Fruit fly (Drosophila melanogaster): ENCODE data around the gene Brd.
A peak's percentile ranks its signal among the peaks of the same experiment; 100 is the strongest.

The Brd gene

DNA sequence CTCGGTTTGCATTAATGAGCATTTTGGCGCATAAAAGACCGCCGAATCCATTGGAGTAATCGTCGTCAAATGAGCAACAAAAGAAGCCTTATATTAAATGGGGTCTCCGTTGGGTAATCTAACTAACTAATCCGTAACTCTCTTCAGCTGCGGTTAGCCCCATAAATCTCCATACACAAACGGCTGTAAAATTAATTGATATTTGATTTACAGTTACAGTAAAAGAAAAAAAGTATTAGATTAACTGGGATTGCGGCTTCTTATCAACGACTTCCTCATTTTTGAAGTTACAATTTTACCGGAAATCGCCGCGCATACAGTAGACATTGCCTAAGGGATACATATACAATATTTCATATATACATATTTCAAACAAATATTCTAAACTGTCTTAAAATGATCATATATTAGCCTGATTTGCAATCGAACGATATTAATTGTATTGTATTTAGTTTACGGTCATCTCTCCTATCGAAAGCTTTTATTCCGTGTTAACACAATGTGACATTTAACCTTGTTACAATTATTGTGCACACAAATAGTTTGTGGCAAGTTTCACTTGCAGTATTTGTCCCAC is 14.0 kb downstream of the Brd start (continued):
- peak; percentile 29 for TF ChIP-seq sens (GFP tag)
- no peak for TF ChIP-seq ATbp (GFP tag; optimal IDR thresholded peaks at IDR 0.05)
- no peak for TF ChIP-seq sd (tag; optimal IDR thresholded peaks at IDR 0.05)
- no peak for TF ChIP-seq Hey (tag; optimal IDR thresholded peaks at IDR 0.05)
- TF ChIP-seq Vsx1 (GFP tag; optimal IDR thresholded peaks at IDR 0.05): peak; percentile 29
- peak; percentile 6 for TF ChIP-seq CG17829 (tag; optimal IDR thresholded peaks at IDR 0.05)
- no peak for TF ChIP-seq BEAF-32 (GFP tag; optimal IDR thresholded peaks at IDR 0.05)
- no peak for TF ChIP-seq ranshi (GFP tag; IDR thresholded peaks at IDR 0.05)
- TF ChIP-seq CG11504 (tag; optimal IDR thresholded peaks at IDR 0.05): peak; percentile 48
- no peak for TF ChIP-seq Dip2 (GFP tag; IDR thresholded peaks at IDR 0.05)
- TF ChIP-seq CG2712 (tag; optimal IDR thresholded peaks at IDR 0.05): peak; percentile 2
- no peak for TF ChIP-seq prd (optimal IDR thresholded peaks at IDR 0.05)
- TF ChIP-seq prd (GFP tag; IDR thresholded peaks at IDR 0.05): no peak
- TF ChIP-seq vvl (GFP tag; IDR thresholded peaks at IDR 0.05): peak; percentile 56; the same call in 1 of the 2 replicates
- TF ChIP-seq CG34422 (GFP tag; IDR thresholded peaks at IDR 0.05): 0 out of 3 replicates have a peak, but pooled peaks have one; percentile 44
- TF ChIP-seq grau (tag; optimal IDR thresholded peaks at IDR 0.05): peak; percentile 77
- peak; percentile 33 for TF ChIP-seq dmrt99B (tag; optimal IDR thresholded peaks at IDR 0.05)
- peak; percentile 16 for TF ChIP-seq CG18262 (tag; optimal IDR thresholded peaks at IDR 0.05)
- TF ChIP-seq CG2678 (tag; optimal IDR thresholded peaks at IDR 0.05): peak; percentile 1
- TF ChIP-seq phol (tag; optimal IDR thresholded peaks at IDR 0.05): peak; percentile 2
- no peak for TF ChIP-seq CG3847 (GFP tag; IDR thresholded peaks at IDR 0.05)
- peak; percentile 92 for TF ChIP-seq exex (tag; optimal IDR thresholded peaks at IDR 0.05)
- no peak for TF ChIP-seq CG9437 (GFP tag; optimal IDR thresholded peaks at IDR 0.05)
- TF ChIP-seq Sox102F (GFP tag; optimal IDR thresholded peaks at IDR 0.05): peak; percentile 6

dm6 chr3L:14986984-14987896 is 14.8 kb downstream of the Brd start:
- no peak for TF ChIP-seq CG9932 (GFP tag; IDR thresholded peaks at IDR 0.05)
- TF ChIP-seq CG8290 (GFP tag; optimal IDR thresholded peaks at IDR 0.05): no peak
- TF ChIP-seq CG8290 (tag; optimal IDR thresholded peaks at IDR 0.05): no peak
- peak; percentile 80 for TF ChIP-seq sens (GFP tag)
- TF ChIP-seq HLHmδ (GFP tag; optimal IDR thresholded peaks at IDR 0.05): no peak
- TF ChIP-seq CG34422 (GFP tag; IDR thresholded peaks at IDR 0.05): peak; percentile 44; the same call in 1 of the 3 replicates
- no peak for TF ChIP-seq CG18011 (GFP tag; optimal IDR thresholded peaks at IDR 0.05)
- no peak for TF ChIP-seq BEAF-32 (GFP tag; optimal IDR thresholded peaks at IDR 0.05)
- TF ChIP-seq CG6791 (GFP tag; IDR thresholded peaks at IDR 0.05; ENCODE audit: partially characterized antibody): 0 out of 3 replicates have a peak, but pooled peaks have one; percentile 41
- no peak; the same call in 1 of the 2 replicates for TF ChIP-seq bbx (GFP tag; IDR thresholded peaks at IDR 0.05; ENCODE audit: partially characterized antibody)
- no peak for TF ChIP-seq CG5953 (GFP tag; IDR thresholded peaks at IDR 0.05)
- TF ChIP-seq unc-4 (GFP tag; IDR thresholded peaks at IDR 0.05; ENCODE audit: partially characterized antibody): 0 out of 2 replicates have a peak, but pooled peaks have one; percentile 34
- TF ChIP-seq CG5245 (GFP tag; optimal IDR thresholded peaks at IDR 0.05): no peak
- TF ChIP-seq Pdp1 (GFP tag; optimal IDR thresholded peaks at IDR 0.05): peak in 1 of 2 experiments; percentile 34
- 0 out of 4 replicates have a peak, but pooled peaks have one; percentile 69 for TF ChIP-seq chinmo (GFP tag; IDR thresholded peaks at IDR 0.05; ENCODE audit: partially characterized antibody)
- TF ChIP-seq cwo (GFP tag; optimal IDR thresholded peaks at IDR 0.05): peak; percentile 86
- peak; percentile 45 for TF ChIP-seq CG15479 (GFP tag; optimal IDR thresholded peaks at IDR 0.05)
- TF ChIP-seq sqz (GFP tag; optimal IDR thresholded peaks at IDR 0.05): peak; percentile 34
- no peak for TF ChIP-seq CG43689 (GFP tag; IDR thresholded peaks at IDR 0.05)
- TF ChIP-seq Rx (GFP tag; IDR thresholded peaks at IDR 0.05): no peak
- TF ChIP-seq CG11093 (GFP tag; IDR thresholded peaks at IDR 0.05): no peak
- no peak for TF ChIP-seq sob (GFP tag; IDR thresholded peaks at IDR 0.05)
- TF ChIP-seq ranshi (GFP tag; IDR thresholded peaks at IDR 0.05): no peak
- TF ChIP-seq CG10543 (GFP tag; optimal IDR thresholded peaks at IDR 0.05): peak; percentile 35
- peak; percentile 60; the same call in 2 of the 3 replicates for TF ChIP-seq CG2199 (GFP tag; IDR thresholded peaks at IDR 0.05)
- no peak for TF ChIP-seq exex (tag; optimal IDR thresholded peaks at IDR 0.05)
- no peak for TF ChIP-seq lilli (GFP tag; optimal IDR thresholded peaks at IDR 0.05)
